Worm (Caenorhabditis elegans) whole organism, mixed stage, embryonic: ENCODE results near the gene C44B12.6.

Source experiments
- drap-1 ChIP-seq: fragments of 200-800 bp; sonication (Bioruptor generic); optimal IDR thresholded peaks from 3 replicates; lab custom pipeline; 2018; ENCODE audit warnings: mild to moderate bottlenecking, missing genetic modification characterization, missing compliant biosample characterization
- elt-3 ChIP-seq: fragments of 150-350 bp; optimal IDR thresholded peaks from 2 replicates; lab custom pipeline; 2014; ENCODE audit warnings: missing biosample characterization, missing genetic modification characterization
- lin-13 ChIP-seq: fragments of 150-350 bp; optimal IDR thresholded peaks from 2 replicates; lab custom pipeline; 2014; ENCODE audit warnings: missing biosample characterization, missing genetic modification characterization
- mls-2 ChIP-seq: sonication (generic microtip); optimal IDR thresholded peaks from 2 replicates; lab custom pipeline; 2016; ENCODE audit warnings: mild to moderate bottlenecking, missing genetic modification characterization, moderate library complexity, missing compliant biosample characterization
- nhr-2 ChIP-seq: fragments of 150-350 bp; optimal IDR thresholded peaks from 2 replicates; lab custom pipeline; 2014; ENCODE audit warnings: missing biosample characterization, missing genetic modification characterization

DNA sequence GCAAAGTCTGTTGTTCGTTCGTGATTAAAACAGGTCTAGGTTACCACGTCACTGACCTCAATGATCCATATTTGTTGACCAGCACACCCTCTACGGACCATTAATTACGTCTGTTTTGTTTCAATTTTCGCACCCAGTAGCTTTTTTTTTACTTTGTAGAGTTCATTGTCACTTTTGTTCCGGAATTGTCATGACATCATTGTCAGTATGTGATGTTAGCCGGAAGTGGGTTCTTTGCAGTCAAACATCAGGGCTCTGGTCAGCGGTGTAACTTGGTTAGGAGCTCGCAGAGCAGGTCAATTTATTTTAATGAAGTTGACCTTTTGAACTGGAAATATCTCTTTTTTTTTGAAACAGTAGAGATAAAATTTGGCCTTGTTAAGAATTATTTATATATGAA, at the start of gene C44B12.6:
- TF ChIP-seq lin-13 (tag; lab: Kevin White, UChicago): no peak
- no peak for TF ChIP-seq drap-1 (GFP tag; lab: Kevin White, UChicago)
- TF ChIP-seq nhr-2 (tag; lab: Kevin White, UChicago): no peak
- no peak for TF ChIP-seq mls-2
- TF ChIP-seq elt-3 (tag; lab: Kevin White, UChicago): no peak
